Worm (Caenorhabditis elegans) whole organism, L4/young adult: ENCODE measurements around the gene M04D8.5.

Experiments used
- W03F9.2 ChIP-seq: fragments of 150-350 bp; optimal IDR thresholded peaks from 2 replicates; lab custom pipeline; 2014; ENCODE audit warnings: missing biosample characterization, missing genetic modification characterization
- dao-5 ChIP-seq: sonication (generic microtip); optimal IDR thresholded peaks from 2 replicates; lab custom pipeline; 2016; ENCODE audit warnings: missing genotype, missing genetic modification characterization, moderate library complexity, missing compliant biosample characterization
- him-1 ChIP-seq: sonication (generic microtip); optimal IDR thresholded peaks from 2 replicates; lab custom pipeline; 2016; ENCODE audit warnings: missing genotype, missing genetic modification reagents, missing genetic modification characterization, missing compliant biosample characterization

DNA sequence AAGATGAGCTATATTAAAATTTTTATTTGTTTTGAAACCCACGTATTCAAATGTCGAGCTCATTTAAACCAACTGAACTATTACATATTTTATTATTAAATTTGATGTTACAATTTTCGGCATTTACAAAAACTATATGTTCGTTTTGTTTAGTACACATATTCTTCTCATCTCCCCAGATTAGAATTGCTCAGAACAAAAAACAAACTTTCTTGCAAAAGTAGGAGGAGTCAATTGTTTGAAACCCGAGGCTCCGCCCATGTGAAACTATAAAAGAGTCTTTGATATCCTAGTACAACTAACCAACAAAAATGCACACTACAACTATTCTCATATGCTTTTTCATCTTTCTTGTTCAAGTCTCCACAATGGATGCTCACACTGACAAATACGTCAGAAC, 7.1 kb downstream of the M04D8.5 start, which contains the start of gene ins-22:
- no peak for TF ChIP-seq him-1
- no peak for TF ChIP-seq W03F9.2 (tag; lab: Kevin White, UChicago)
- TF ChIP-seq dao-5 (tag; lab: Kevin White, UChicago), result no peak
